Fruit fly (Drosophila melanogaster) whole organism, embryonic: ENCODE measurements around the gene lectin-24Db.

ENCODE experiments used
- Ada2b ChIP-seq: fragments of 200-800 bp; sonication (Bioruptor generic); IDR thresholded peaks from 2 replicates; pipeline ENCODE4 v1.3.6; 2022; ENCODE audit warnings: missing biosample characterization, missing genetic modification characterization
- Bteb2 ChIP-seq: fragments of 200-800 bp; sonication (Bioruptor generic); optimal IDR thresholded peaks from 2 replicates; lab custom pipeline; 2016; ENCODE audit warnings: missing biosample characterization, missing genetic modification characterization
- CG10209 ChIP-seq: fragments of 200-800 bp; sonication (Bioruptor generic); optimal IDR thresholded peaks from 3 replicates; lab custom pipeline; 2017; ENCODE audit warnings: missing biosample characterization, mild to moderate bottlenecking, missing genetic modification characterization, missing genetic modification reagents
- CG10321 ChIP-seq: fragments of 200-800 bp; sonication (Bioruptor generic); IDR thresholded peaks from 2 replicates; pipeline ENCODE4 v1.3.6; 2022; ENCODE audit warnings: missing biosample characterization, missing genetic modification characterization
- CG10979 ChIP-seq: fragments of 200-800 bp; sonication (Bioruptor generic); optimal IDR thresholded peaks from 2 replicates; lab custom pipeline; 2018; ENCODE audit warnings: missing biosample characterization, mild to moderate bottlenecking, missing genetic modification characterization, moderate library complexity
- CG12071 ChIP-seq: fragments of 200-800 bp; sonication (Bioruptor generic); optimal IDR thresholded peaks from 3 replicates; lab custom pipeline; 2018; ENCODE audit warnings: missing biosample characterization, mild to moderate bottlenecking, missing genetic modification characterization
- CG12769 ChIP-seq: fragments of 200-800 bp; sonication (Bioruptor generic); optimal IDR thresholded peaks from 2 replicates; lab custom pipeline; 2019; ENCODE audit warnings: missing biosample characterization, mild to moderate bottlenecking, missing genetic modification characterization, moderate library complexity
- CG13287 ChIP-seq: fragments of 200-800 bp; sonication (Bioruptor generic); IDR thresholded peaks from 2 replicates; pipeline ENCODE4 v1.3.6; 2022; ENCODE audit warnings: missing biosample characterization, missing genetic modification characterization; ENCODE audit not compliant: partially characterized antibody
- CG14050 ChIP-seq: fragments of 200-800 bp; sonication (Bioruptor generic); IDR thresholded peaks from 3 replicates; pipeline ENCODE4 v1.3.6; 2022; ENCODE audit warnings: missing biosample characterization, missing genetic modification characterization
- CG14441 ChIP-seq: fragments of 200-800 bp; sonication (Bioruptor generic); IDR thresholded peaks from 2 replicates; pipeline ENCODE4 v1.3.6; 2022; ENCODE audit warnings: missing biosample characterization, missing genetic modification characterization
- CG14860 ChIP-seq: fragments of 200-800 bp; sonication (Bioruptor generic); IDR thresholded peaks from 3 replicates; pipeline ENCODE4 v1.3.6; 2022; ENCODE audit warnings: missing biosample characterization, missing genetic modification characterization; ENCODE audit not compliant: partially characterized antibody
- CG15269 ChIP-seq: fragments of 200-800 bp; sonication (Bioruptor generic); optimal IDR thresholded peaks from 2 replicates; lab custom pipeline; 2018; ENCODE audit warnings: missing biosample characterization, mild to moderate bottlenecking, missing genetic modification characterization, moderate library complexity
- CG18599 ChIP-seq: fragments of 200-800 bp; sonication (Bioruptor generic); optimal IDR thresholded peaks from 3 replicates; lab custom pipeline; 2017; ENCODE audit warnings: missing biosample characterization, missing genetic modification characterization, mild to moderate bottlenecking, moderate library complexity, missing genetic modification reagents
- CG2889 ChIP-seq: fragments of 200-800 bp; sonication (Bioruptor generic); IDR thresholded peaks from 3 replicates; pipeline ENCODE4 v1.3.6; 2022; ENCODE audit warnings: missing biosample characterization, missing genetic modification characterization
- CG31388 ChIP-seq: fragments of 200-800 bp; sonication (Bioruptor generic); optimal IDR thresholded peaks from 2 replicates; lab custom pipeline; 2016; ENCODE audit warnings: missing biosample characterization, missing genetic modification characterization
- CG34376 ChIP-seq: fragments of 200-800 bp; sonication (Bioruptor generic); optimal IDR thresholded peaks from 2 replicates; lab custom pipeline; 2018; ENCODE audit warnings: missing biosample characterization, mild to moderate bottlenecking, missing genetic modification characterization
- CG3847 ChIP-seq: fragments of 200-800 bp; sonication (Bioruptor generic); IDR thresholded peaks from 2 replicates; pipeline ENCODE4 v1.3.6; 2022; ENCODE audit warnings: missing biosample characterization, missing genetic modification characterization
- CG6689 ChIP-seq: fragments of 200-800 bp; sonication (Bioruptor generic); IDR thresholded peaks from 2 replicates; pipeline ENCODE4 v1.3.6; 2022; ENCODE audit warnings: missing biosample characterization, missing genetic modification characterization
- CG9437 ChIP-seq: fragments of 200-800 bp; sonication (Bioruptor generic); optimal IDR thresholded peaks from 2 replicates; lab custom pipeline; 2018; ENCODE audit warnings: missing biosample characterization, mild to moderate bottlenecking, missing genetic modification characterization
- Dip2 ChIP-seq: fragments of 200-800 bp; sonication (Bioruptor generic); IDR thresholded peaks from 2 replicates; pipeline ENCODE4 v1.3.6; 2022; ENCODE audit warnings: missing biosample characterization, missing genetic modification characterization
- Fer1 ChIP-seq: fragments of 200-800 bp; sonication (Bioruptor generic); optimal IDR thresholded peaks from 2 replicates; lab custom pipeline; 2017; ENCODE audit warnings: missing biosample characterization, mild to moderate bottlenecking, missing genetic modification characterization
- GATAe ChIP-seq: fragments of 200-800 bp; sonication (Bioruptor generic); conservative IDR thresholded peaks from 2 replicates; pipeline ENCODE4 v1.3.6; 2022; ENCODE audit warnings: missing biosample characterization, missing genetic modification characterization
- Hr51 ChIP-seq, 2 experiments: fragments of 200-800 bp; sonication (Bioruptor generic); optimal IDR thresholded peaks; 2 replicates in 1 of 2; 3 replicates in 1 of 2; lab custom pipeline; 2016 to 2018; ENCODE audit warnings: missing biosample characterization in 2 of 2, missing genetic modification characterization in 2 of 2, mild to moderate bottlenecking in 1 of 2, moderate library complexity in 1 of 2
- Lim3 ChIP-seq: fragments of 200-800 bp; sonication (Bioruptor generic); IDR thresholded peaks from 2 replicates; pipeline ENCODE4 v1.3.6; 2022; ENCODE audit warnings: missing biosample characterization, missing genetic modification characterization
- Lpt ChIP-seq: fragments of >200 bp; optimal IDR thresholded peaks from 2 replicates; lab custom pipeline; 2018; ENCODE audit warnings: missing biosample characterization, missing genetic modification characterization
- Meics ChIP-seq: fragments of 200-800 bp; sonication (Bioruptor generic); optimal IDR thresholded peaks from 2 replicates; lab custom pipeline; 2017; ENCODE audit warnings: missing biosample characterization, mild to moderate bottlenecking, missing genetic modification characterization
- Ptx1 ChIP-seq: fragments of 200-800 bp; sonication (Bioruptor generic); IDR thresholded peaks from 2 replicates; pipeline ENCODE4 v1.3.6; 2022; ENCODE audit warnings: missing biosample characterization, missing genetic modification characterization
- Rfx ChIP-seq: fragments of 200-800 bp; sonication (Bioruptor generic); IDR thresholded peaks from 2 replicates; pipeline ENCODE4 v1.3.6; 2022; ENCODE audit warnings: missing biosample characterization, missing genetic modification characterization
- Sry-β ChIP-seq: fragments of 200-800 bp; sonication (Bioruptor generic); optimal IDR thresholded peaks from 2 replicates; lab custom pipeline; 2018; ENCODE audit warnings: missing biosample characterization, mild to moderate bottlenecking, missing genetic modification characterization, moderate library complexity
- al ChIP-seq: fragments of 200-800 bp; sonication (Bioruptor generic); IDR thresholded peaks from 2 replicates; pipeline ENCODE4 v1.3.6; 2022; ENCODE audit warnings: missing biosample characterization, missing genetic modification characterization
- caup ChIP-seq: fragments of 200-800 bp; sonication (Bioruptor generic); optimal IDR thresholded peaks from 3 replicates; lab custom pipeline; 2017; ENCODE audit warnings: missing biosample characterization, mild to moderate bottlenecking, missing genetic modification characterization, moderate library complexity; ENCODE audit not compliant: severe bottlenecking
- chinmo ChIP-seq: fragments of 200-800 bp; sonication (Bioruptor generic); IDR thresholded peaks from 4 replicates; pipeline ENCODE4 v1.3.6; 2022; ENCODE audit warnings: missing biosample characterization, missing genetic modification characterization; ENCODE audit not compliant: partially characterized antibody
- dysf ChIP-seq: fragments of 200-800 bp; sonication (Bioruptor generic); IDR thresholded peaks from 3 replicates; pipeline ENCODE4 v1.3.6; 2022; ENCODE audit warnings: missing biosample characterization, missing genetic modification characterization
- gcm2 ChIP-seq: fragments of 200-800 bp; sonication (Bioruptor generic); optimal IDR thresholded peaks from 2 replicates; lab custom pipeline; 2016; ENCODE audit warnings: missing biosample characterization, missing genetic modification characterization
- grau ChIP-seq: fragments of 200-800 bp; optimal IDR thresholded peaks from 3 replicates; lab custom pipeline; 2019; ENCODE audit warnings: missing biosample characterization, mild to moderate bottlenecking, missing genetic modification characterization, moderate library complexity
- kah ChIP-seq: fragments of 200-800 bp; sonication (Bioruptor generic); optimal IDR thresholded peaks from 2 replicates; lab custom pipeline; 2018; ENCODE audit warnings: missing biosample characterization, mild to moderate bottlenecking, missing genetic modification characterization
- mirr ChIP-seq: fragments of 200-800 bp; sonication (Bioruptor generic); optimal IDR thresholded peaks from 3 replicates; lab custom pipeline; 2018; ENCODE audit warnings: missing biosample characterization, mild to moderate bottlenecking, missing genetic modification characterization
- pan ChIP-seq, 4 experiments: fragments of >200 bp in 3 of 4; fragments of 200-800 bp in 1 of 4; sonication (Bioruptor generic) in 1 of 4; optimal IDR thresholded peaks in 3 of 4; IDR thresholded peaks in 1 of 4; 2 replicates each; pipeline versions ENCODE4 v1.3.6 to Lab custom; 2017 to 2022; ENCODE audit warnings: missing biosample characterization in 2 of 4, missing genetic modification characterization in 2 of 4, mixed read lengths in 1 of 4
- phol ChIP-seq: fragments of 200-800 bp; sonication (Bioruptor generic); optimal IDR thresholded peaks from 3 replicates; lab custom pipeline; 2018; ENCODE audit warnings: missing biosample characterization, mild to moderate bottlenecking, missing genetic modification characterization, moderate library complexity
- prd ChIP-seq, 3 experiments: fragments of >200 bp in 2 of 3; fragments of 200-800 bp in 1 of 3; sonication (Bioruptor generic) in 1 of 3; optimal IDR thresholded peaks in 2 of 3; IDR thresholded peaks in 1 of 3; 2 replicates in 2 of 3; 3 replicates in 1 of 3; pipeline versions ENCODE4 v1.3.6 to Lab custom; 2017 to 2022; ENCODE audit warnings: missing biosample characterization in 1 of 3, missing genetic modification characterization in 1 of 3
- pzg ChIP-seq: fragments of 200-800 bp; sonication (Bioruptor generic); optimal IDR thresholded peaks from 3 replicates; lab custom pipeline; 2018; ENCODE audit warnings: missing biosample characterization, mild to moderate bottlenecking, missing genetic modification characterization, moderate library complexity
- ro ChIP-seq: fragments of 200-800 bp; sonication (Bioruptor generic); IDR thresholded peaks from 2 replicates; pipeline ENCODE4 v1.3.6; 2022; ENCODE audit warnings: missing biosample characterization, missing genetic modification characterization
- sens ChIP-seq: fragments of 200-800 bp; sonication (Bioruptor generic); peaks from one replicate; lab custom pipeline; 2016; ENCODE audit warnings: missing biosample characterization, missing genetic modification characterization
- slbo ChIP-seq: fragments of 200-800 bp; sonication (Bioruptor generic); IDR thresholded peaks from 2 replicates; pipeline ENCODE4 v1.3.6; 2022; ENCODE audit warnings: missing biosample characterization, missing genetic modification characterization
- trh ChIP-seq: fragments of 200-800 bp; sonication (Bioruptor generic); optimal IDR thresholded peaks from 2 replicates; lab custom pipeline; 2016; ENCODE audit warnings: missing biosample characterization, missing genetic modification characterization
- unc-4 ChIP-seq: fragments of 200-800 bp; sonication (Bioruptor generic); IDR thresholded peaks from 2 replicates; pipeline ENCODE4 v1.3.6; 2022; ENCODE audit warnings: missing biosample characterization, missing genetic modification characterization; ENCODE audit not compliant: partially characterized antibody
- vnd ChIP-seq: fragments of 200-800 bp; sonication (Bioruptor generic); IDR thresholded peaks from 3 replicates; pipeline ENCODE4 v1.3.6; 2022; ENCODE audit warnings: missing biosample characterization, missing genetic modification characterization; ENCODE audit not compliant: partially characterized antibody
- zfh2 ChIP-seq: fragments of 200-800 bp; sonication (Bioruptor generic); optimal IDR thresholded peaks from 2 replicates; lab custom pipeline; 2016; ENCODE audit warnings: missing biosample characterization, missing genetic modification characterization

Gene lectin-24Db

dm6 chr2L:4195672-4196281 is 7.9 kb downstream of the lectin-24Db start:
- TF ChIP-seq CG15269 (tag; lab: Kevin White, UChicago) (peak; percentile 18), sens (GFP tag; lab: Kevin White, UChicago) (peak; percentile 29), trh (GFP tag; lab: Kevin White, UChicago) (no peak), Lpt (GFP tag; lab: Kevin White, UChicago) (no peak), zfh2 (GFP tag; lab: Kevin White, UChicago) (peak; percentile 3), CG12769 (tag; lab: Kevin White, UChicago) (peak; percentile 23), Dip2 (GFP tag; lab: Robert Waterston, UW) (no peak), CG10979 (tag; lab: Kevin White, UChicago) (no peak), CG14441 (GFP tag; lab: Robert Waterston, UW) (peak; percentile 39; the same call in 1 of the 2 replicates), Ptx1 (0 out of 2 replicates have a peak, but pooled peaks have one; percentile 15), gcm2 (GFP tag; lab: Kevin White, UChicago) (no peak), CG10209 (GFP tag; lab: Kevin White, UChicago) (peak; percentile 6), vnd (GFP tag; lab: Robert Waterston, UW) (no peak), CG3847 (peak; percentile 17; the same call in 1 of the 2 replicates), prd (optimal IDR thresholded peaks at IDR 0.05; lab: Kevin White, UChicago) (no peak), prd (GFP tag; IDR thresholded peaks at IDR 0.05; lab: Robert Waterston, UW) (0 out of 3 replicates have a peak, but pooled peaks have one; percentile 40), CG9437 (GFP tag; lab: Kevin White, UChicago) (no peak), Hr51 (GFP tag; optimal IDR thresholded peaks at IDR 0.05; lab: Kevin White, UChicago) (no peak), caup (GFP tag; lab: Kevin White, UChicago) (no peak), slbo (peak; percentile 47; the same call in 1 of the 2 replicates), CG6689 (GFP tag; lab: Robert Waterston, UW) (no peak), kah (GFP tag; lab: Kevin White, UChicago) (no peak), Rfx (GFP tag; lab: Robert Waterston, UW) (0 out of 2 replicates have a peak, but pooled peaks have one; percentile 4), ro (GFP tag; lab: Robert Waterston, UW) (no peak), CG34376 (GFP tag; lab: Kevin White, UChicago) (no peak), CG31388 (GFP tag; lab: Kevin White, UChicago) (no peak), CG14050 (no peak), dysf (GFP tag; lab: Robert Waterston, UW) (peak; percentile 29; the same call in 1 of the 3 replicates), unc-4 (GFP tag; lab: Robert Waterston, UW) (no peak), GATAe (GFP tag; lab: Robert Waterston, UW) (peak; percentile 47; the same call in 1 of the 2 replicates), Meics (GFP tag; lab: Kevin White, UChicago) (no peak), CG14860 (GFP tag; lab: Robert Waterston, UW) (no peak), Sry-β (GFP tag; lab: Kevin White, UChicago) (no peak), mirr (GFP tag; lab: Kevin White, UChicago) (peak; percentile 17), chinmo (GFP tag; lab: Robert Waterston, UW) (no peak), pzg (GFP tag; lab: Kevin White, UChicago) (no peak), CG10321 (GFP tag; lab: Robert Waterston, UW) (no peak), pan (optimal IDR thresholded peaks at IDR 0.05; lab: Kevin White, UChicago) (no peak), pan (GFP tag; optimal IDR thresholded peaks at IDR 0.05 in 1 of 2, IDR thresholded peaks at IDR 0.05 in 1 of 2) (peak in 1 of 2 experiments; percentile 25), CG12071 (no peak), Ada2b (GFP tag; lab: Robert Waterston, UW) (0 out of 2 replicates have a peak, but pooled peaks have one; percentile 22), Fer1 (GFP tag; lab: Kevin White, UChicago) (no peak), Lim3 (GFP tag; lab: Robert Waterston, UW) (no peak), grau (tag; lab: Kevin White, UChicago) (peak; percentile 69), CG18599 (GFP tag; lab: Kevin White, UChicago) (peak; percentile 12), Bteb2 (GFP tag; lab: Kevin White, UChicago) (no peak), phol (no peak), al (no peak), CG13287 (GFP tag; lab: Robert Waterston, UW) (no peak), CG2889 (GFP tag; lab: Robert Waterston, UW) (0 out of 3 replicates have a peak, but pooled peaks have one; percentile 37)
